Worm (Caenorhabditis elegans) whole organism, young adult: Measurements from ENCODE around the gene C30G12.1.

Source experiments
- F55B11.4 ChIP-seq: sonication (generic microtip); optimal IDR thresholded peaks from 2 replicates; lab custom pipeline; 2016; ENCODE audit warnings: missing compliant biosample characterization, missing genetic modification characterization, borderline replicate concordance; ENCODE audit not compliant: insufficient read depth
- F57C9.4 ChIP-seq: sonication (generic microtip); optimal IDR thresholded peaks from 2 replicates; lab custom pipeline; 2017; ENCODE audit warnings: mild to moderate bottlenecking, missing genetic modification characterization, missing compliant biosample characterization
- Y56A3A.18 ChIP-seq: fragments of 200-800 bp; sonication (Bioruptor generic); IDR thresholded peaks from 2 replicates; pipeline ENCODE4 v1.3.6; 2022; ENCODE audit warnings: missing genetic modification reagents, missing genetic modification characterization, missing compliant biosample characterization
- aptf-3 ChIP-seq: fragments of 200-800 bp; sonication (Bioruptor generic); IDR thresholded peaks from 2 replicates; pipeline ENCODE4 v1.3.6; 2022; ENCODE audit warnings: missing genetic modification characterization, missing compliant biosample characterization
- atf-7 ChIP-seq: sonication (generic microtip); optimal IDR thresholded peaks from 2 replicates; lab custom pipeline; 2017; ENCODE audit warnings: mild to moderate bottlenecking, missing genetic modification characterization, missing compliant biosample characterization
- athp-1 ChIP-seq: sonication (generic microtip); optimal IDR thresholded peaks from 2 replicates; lab custom pipeline; 2017; ENCODE audit warnings: mild to moderate bottlenecking, missing genetic modification characterization, missing compliant biosample characterization
- attf-6 ChIP-seq: fragments of 200-800 bp; sonication (Bioruptor generic); IDR thresholded peaks from 2 replicates; pipeline ENCODE4 v1.3.6; 2022; ENCODE audit warnings: missing genetic modification reagents, missing genetic modification characterization, missing compliant biosample characterization
- bed-1 ChIP-seq: fragments of 200-800 bp; sonication (Bioruptor generic); IDR thresholded peaks from 2 replicates; pipeline ENCODE4 v1.3.6; 2022; ENCODE audit warnings: missing genetic modification reagents, missing genetic modification characterization, missing compliant biosample characterization
- cebp-1 ChIP-seq, 2 experiments: fragments of 200-800 bp in 1 of 2; sonication (Bioruptor generic) in 1 of 2; sonication (generic microtip) in 1 of 2; IDR thresholded peaks in 1 of 2; optimal IDR thresholded peaks in 1 of 2; 2 replicates each; pipeline versions ENCODE4 v1.3.6 to Lab custom; 2017 to 2022; ENCODE audit warnings: missing compliant biosample characterization in 2 of 2, missing genetic modification characterization in 2 of 2, mild to moderate bottlenecking in 1 of 2, missing genetic modification reagents in 1 of 2, moderate library complexity in 1 of 2
- cebp-2 ChIP-seq: fragments of 200-800 bp; sonication (Bioruptor generic); IDR thresholded peaks from 2 replicates; pipeline ENCODE4 v1.3.6; 2022; ENCODE audit warnings: missing genetic modification characterization, missing compliant biosample characterization
- ceh-91 ChIP-seq: fragments of 200-800 bp; sonication (Bioruptor generic); IDR thresholded peaks from 2 replicates; pipeline ENCODE4 v1.3.6; 2022; ENCODE audit warnings: missing genetic modification reagents, missing genetic modification characterization, missing compliant biosample characterization
- dox-1 ChIP-seq: fragments of 200-800 bp; sonication (Bioruptor generic); IDR thresholded peaks from 2 replicates; pipeline ENCODE4 v1.3.6; 2022; ENCODE audit warnings: missing genetic modification reagents, missing genetic modification characterization, missing compliant biosample characterization
- dpff-1 ChIP-seq: sonication (generic microtip); optimal IDR thresholded peaks from 2 replicates; lab custom pipeline; 2017; ENCODE audit warnings: mild to moderate bottlenecking, missing genetic modification characterization, missing compliant biosample characterization
- efl-1 ChIP-seq: fragments of 150-350 bp; optimal IDR thresholded peaks from 2 replicates; lab custom pipeline; 2014; ENCODE audit warnings: missing biosample characterization, missing genetic modification reagents, missing genetic modification characterization
- egrh-3 ChIP-seq: fragments of 200-800 bp; sonication (Bioruptor generic); IDR thresholded peaks from 2 replicates; pipeline ENCODE4 v1.3.6; 2022; ENCODE audit warnings: missing genetic modification reagents, missing genetic modification characterization, missing compliant biosample characterization
- hmg-1.2 ChIP-seq: fragments of 200-800 bp; sonication (Bioruptor generic); IDR thresholded peaks from 2 replicates; pipeline ENCODE4 v1.3.6; 2022; ENCODE audit warnings: missing genetic modification reagents, missing genetic modification characterization, missing compliant biosample characterization
- lag-1 ChIP-seq: fragments of 200-800 bp; sonication (Bioruptor generic); IDR thresholded peaks from 2 replicates; pipeline ENCODE4 v1.3.6; 2022; ENCODE audit warnings: missing genetic modification reagents, missing genetic modification characterization, missing compliant biosample characterization
- let-607 ChIP-seq, 2 experiments: fragments of 200-800 bp in 1 of 2; sonication (Bioruptor generic) in 1 of 2; sonication (generic microtip) in 1 of 2; optimal IDR thresholded peaks; 2 replicates each; lab custom pipeline; 2016 to 2018; ENCODE audit warnings: mild to moderate bottlenecking in 2 of 2, missing compliant biosample characterization in 2 of 2, missing genetic modification characterization in 2 of 2, moderate library complexity in 2 of 2, missing genotype in 1 of 2
- lir-1 ChIP-seq: fragments of 200-800 bp; sonication (Bioruptor generic); conservative IDR thresholded peaks from 2 replicates; pipeline ENCODE4 v1.3.6; 2022; ENCODE audit warnings: missing genetic modification reagents, missing genetic modification characterization, missing compliant biosample characterization
- lsl-1 ChIP-seq: fragments of 200-800 bp; sonication (Bioruptor generic); optimal IDR thresholded peaks from 2 replicates; lab custom pipeline; 2018; ENCODE audit warnings: mild to moderate bottlenecking, missing genetic modification characterization, moderate library complexity, missing compliant biosample characterization
- lsy-27 ChIP-seq: sonication (generic microtip); optimal IDR thresholded peaks from 2 replicates; lab custom pipeline; 2017; ENCODE audit warnings: missing genetic modification characterization, mild to moderate bottlenecking, missing compliant biosample characterization, antibody characterized with exemption, missing genotype, borderline replicate concordance; ENCODE audit not compliant: insufficient read depth
- mcd-1 ChIP-seq: fragments of 200-800 bp; sonication (Bioruptor generic); IDR thresholded peaks from 2 replicates; pipeline ENCODE4 v1.3.6; 2022; ENCODE audit warnings: missing genetic modification reagents, missing genetic modification characterization, missing compliant biosample characterization
- nfya-2 ChIP-seq: fragments of 200-800 bp; sonication (Bioruptor generic); IDR thresholded peaks from 2 replicates; pipeline ENCODE4 v1.3.6; 2022; ENCODE audit warnings: missing genetic modification reagents, missing genetic modification characterization, missing compliant biosample characterization
- nhr-179 ChIP-seq: sonication (generic microtip); optimal IDR thresholded peaks from 2 replicates; lab custom pipeline; 2016; ENCODE audit warnings: mild to moderate bottlenecking, missing genetic modification characterization, missing compliant biosample characterization
- nhr-27 ChIP-seq: fragments of 200-800 bp; sonication (Bioruptor generic); optimal IDR thresholded peaks from 2 replicates; lab custom pipeline; 2018; ENCODE audit warnings: mild to moderate bottlenecking, missing genetic modification characterization, moderate library complexity, missing compliant biosample characterization
- nhr-80 ChIP-seq: sonication (generic microtip); optimal IDR thresholded peaks from 2 replicates; lab custom pipeline; 2016; ENCODE audit warnings: missing genetic modification characterization, missing compliant biosample characterization
- nhr-90 ChIP-seq: sonication (generic microtip); optimal IDR thresholded peaks from 2 replicates; lab custom pipeline; 2016; ENCODE audit warnings: missing genotype, mild to moderate bottlenecking, missing genetic modification characterization, missing compliant biosample characterization
- pbrm-1 ChIP-seq: fragments of 200-800 bp; sonication (Bioruptor generic); IDR thresholded peaks from 2 replicates; pipeline ENCODE4 v1.3.6; 2022; ENCODE audit warnings: missing genetic modification reagents, missing genetic modification characterization, missing compliant biosample characterization
- rcor-1 ChIP-seq: fragments of 200-800 bp; sonication (Bioruptor generic); IDR thresholded peaks from 2 replicates; pipeline ENCODE4 v1.3.6; 2022; ENCODE audit warnings: missing genetic modification reagents, missing genetic modification characterization, missing compliant biosample characterization
- rec-8 ChIP-seq, 2 experiments: sonication (generic microtip); optimal IDR thresholded peaks; 2 replicates each; lab custom pipeline; 2016; ENCODE audit warnings: mild to moderate bottlenecking in 2 of 2, missing genetic modification characterization in 2 of 2, missing genetic modification reagents in 2 of 2, missing genotype in 2 of 2, missing biosample characterization in 1 of 2, missing compliant biosample characterization in 1 of 2, moderate library complexity in 1 of 2
- sea-2 ChIP-seq: fragments of 200-800 bp; sonication (Bioruptor generic); IDR thresholded peaks from 2 replicates; pipeline ENCODE4 v1.3.6; 2022; ENCODE audit warnings: missing genetic modification characterization, missing compliant biosample characterization
- somi-1 ChIP-seq: fragments of 200-800 bp; sonication (Bioruptor generic); optimal IDR thresholded peaks from 2 replicates; lab custom pipeline; 2018; ENCODE audit warnings: mild to moderate bottlenecking, missing genetic modification characterization, missing compliant biosample characterization
- sptf-2 ChIP-seq: fragments of 200-800 bp; sonication (Bioruptor generic); optimal IDR thresholded peaks from 2 replicates; lab custom pipeline; 2018; ENCODE audit warnings: mild to moderate bottlenecking, missing genetic modification characterization, missing compliant biosample characterization
- unc-62 ChIP-seq: fragments of 150-350 bp; optimal IDR thresholded peaks from 2 replicates; lab custom pipeline; 2014; ENCODE audit warnings: missing biosample characterization, missing genetic modification reagents, missing genetic modification characterization
- ztf-22 ChIP-seq: fragments of 200-800 bp; sonication (Bioruptor generic); optimal IDR thresholded peaks from 2 replicates; lab custom pipeline; 2018; ENCODE audit warnings: mild to moderate bottlenecking, missing genetic modification characterization, moderate library complexity, missing compliant biosample characterization
- ztf-26 ChIP-seq: sonication (generic microtip); optimal IDR thresholded peaks from 2 replicates; lab custom pipeline; 2017; ENCODE audit warnings: missing genetic modification characterization, missing compliant biosample characterization

C30G12.1 gene

ce11 chrII:7283063-7283462 lies 16.1 kb upstream of the C30G12.1 start:
- TF ChIP-seq nhr-27 (no peak), egrh-3 (GFP tag; lab: Robert Waterston, UW) (no peak), cebp-2 (GFP tag; lab: Robert Waterston, UW) (no peak), efl-1 (no peak), sptf-2 (GFP tag; lab: Kevin White, UChicago) (no peak), lsy-27 (tag; lab: Kevin White, UChicago) (no peak), dpff-1 (tag; lab: Kevin White, UChicago) (no peak), sea-2 (GFP tag; lab: Robert Waterston, UW) (no peak), lsl-1 (GFP tag; lab: Kevin White, UChicago) (no peak)

- TF ChIP-seq nhr-80 (tag; lab: Kevin White, UChicago) (peak; percentile 57), pbrm-1 (no peak), ceh-91 (no peak), unc-62 (peak; percentile 82), atf-7 (tag; lab: Kevin White, UChicago) (peak; percentile 7), cebp-1 (GFP tag; IDR thresholded peaks at IDR 0.05; lab: Robert Waterston, UW) (peak; percentile 79), cebp-1 (tag; optimal IDR thresholded peaks at IDR 0.05; lab: Kevin White, UChicago) (peak; percentile 80), ztf-22 (peak; percentile 44), dox-1 (GFP tag; lab: Robert Waterston, UW) (0 out of 2 replicates have a peak, but pooled peaks have one; percentile 28)
These were observed 12.0 kb upstream of the C30G12.1 start for ce11 chrII:7287140-7287539.

- TF ChIP-seq F57C9.4 (tag; lab: Kevin White, UChicago) (no peak), nhr-179 (tag; lab: Kevin White, UChicago) (no peak), let-607 (tag; optimal IDR thresholded peaks at IDR 0.05; lab: Kevin White, UChicago) (no peak), aptf-3 (GFP tag; lab: Robert Waterston, UW) (no peak), rec-8 (tag; optimal IDR thresholded peaks at IDR 0.05; lab: Kevin White, UChicago) (no peak), somi-1 (GFP tag; lab: Kevin White, UChicago) (peak; percentile 12), athp-1 (tag; lab: Kevin White, UChicago) (no peak), rcor-1 (GFP tag; lab: Robert Waterston, UW) (no peak), unc-62 (peak; percentile 87), ztf-26 (tag; lab: Kevin White, UChicago) (peak; percentile 4), nfya-2 (GFP tag; lab: Robert Waterston, UW) (no peak), hmg-1.2 (GFP tag; lab: Robert Waterston, UW) (no peak), Y56A3A.18 (GFP tag; lab: Robert Waterston, UW) (no peak), attf-6 (GFP tag; lab: Robert Waterston, UW) (no peak), lir-1 (GFP tag; lab: Robert Waterston, UW) (no peak), mcd-1 (GFP tag; lab: Robert Waterston, UW) (no peak), bed-1 (GFP tag; lab: Robert Waterston, UW) (no peak), cebp-1 (GFP tag; IDR thresholded peaks at IDR 0.05; lab: Robert Waterston, UW) (peak; percentile 84), cebp-1 (tag; optimal IDR thresholded peaks at IDR 0.05; lab: Kevin White, UChicago) (peak; percentile 90), nhr-90 (tag; lab: Kevin White, UChicago) (no peak), F55B11.4 (tag; lab: Kevin White, UChicago) (no peak), ztf-22 (no peak), efl-1 (no peak), lag-1 (GFP tag; lab: Robert Waterston, UW) (no peak)
These were observed 11.4 kb upstream of the C30G12.1 start for ce11 chrII:7287709-7288108.
